Worm (Caenorhabditis elegans) whole organism, young adult: ENCODE data around the gene srh-15.

Experiments used
- C06A6.2 ChIP-seq: fragments of 200-800 bp; sonication (Bioruptor generic); conservative IDR thresholded peaks from 2 replicates; pipeline ENCODE4 v1.3.6; 2022; ENCODE audit warnings: missing genetic modification characterization, missing compliant biosample characterization
- C17E4.6 ChIP-seq: fragments of 200-800 bp; sonication (Bioruptor generic); IDR thresholded peaks from 2 replicates; pipeline ENCODE4 v1.3.6; 2022; ENCODE audit warnings: missing genetic modification reagents, missing genetic modification characterization, missing compliant biosample characterization
- F23B12.7 ChIP-seq: sonication (generic microtip); optimal IDR thresholded peaks from 2 replicates; lab custom pipeline; 2017; ENCODE audit warnings: missing genetic modification characterization, mild to moderate bottlenecking, missing compliant biosample characterization, antibody characterized with exemption, moderate library complexity; ENCODE audit not compliant: insufficient read depth
- F39B2.1 ChIP-seq: fragments of 200-800 bp; sonication (Bioruptor generic); IDR thresholded peaks from 2 replicates; pipeline ENCODE4 v1.3.6; 2022; ENCODE audit warnings: missing genetic modification reagents, missing genetic modification characterization, missing compliant biosample characterization
- F52B5.7 ChIP-seq: sonication (generic microtip); optimal IDR thresholded peaks from 2 replicates; lab custom pipeline; 2016; ENCODE audit warnings: mild to moderate bottlenecking, missing genetic modification characterization, missing compliant biosample characterization
- Y53G8AR.9 ChIP-seq: fragments of 200-800 bp; sonication (Bioruptor generic); conservative IDR thresholded peaks from 2 replicates; pipeline ENCODE4 v1.3.6; 2022; ENCODE audit warnings: missing genetic modification reagents, missing genetic modification characterization, missing compliant biosample characterization
- Y56A3A.18 ChIP-seq: fragments of 200-800 bp; sonication (Bioruptor generic); IDR thresholded peaks from 2 replicates; pipeline ENCODE4 v1.3.6; 2022; ENCODE audit warnings: missing genetic modification reagents, missing genetic modification characterization, missing compliant biosample characterization
- ZK185.1 ChIP-seq: sonication (generic microtip); optimal IDR thresholded peaks from 2 replicates; lab custom pipeline; 2016; ENCODE audit warnings: mild to moderate bottlenecking, missing genetic modification characterization, missing compliant biosample characterization; ENCODE audit not compliant: poor library complexity, severe bottlenecking
- ama-1 ChIP-seq, 3 experiments: fragments of 150-350 bp in 1 of 3; sonication (generic microtip) in 2 of 3; optimal IDR thresholded peaks; 2 replicates each; lab custom pipeline; 2014 to 2018; ENCODE audit warnings: missing biosample characterization in 2 of 3, missing genetic modification characterization in 2 of 3, missing genetic modification reagents in 2 of 3
- attf-5 ChIP-seq: fragments of 200-800 bp; sonication (Bioruptor generic); optimal IDR thresholded peaks from 2 replicates; lab custom pipeline; 2018; ENCODE audit warnings: mild to moderate bottlenecking, missing genetic modification characterization, missing compliant biosample characterization
- attf-6 ChIP-seq: fragments of 200-800 bp; sonication (Bioruptor generic); IDR thresholded peaks from 2 replicates; pipeline ENCODE4 v1.3.6; 2022; ENCODE audit warnings: missing genetic modification reagents, missing genetic modification characterization, missing compliant biosample characterization
- bed-2 ChIP-seq: fragments of 200-800 bp; sonication (Bioruptor generic); IDR thresholded peaks from 2 replicates; pipeline ENCODE4 v1.3.6; 2022; ENCODE audit warnings: missing genetic modification reagents, missing genetic modification characterization, missing compliant biosample characterization
- ccch-3 ChIP-seq: fragments of 200-800 bp; sonication (Bioruptor generic); optimal IDR thresholded peaks from 2 replicates; lab custom pipeline; 2018; ENCODE audit warnings: mild to moderate bottlenecking, missing genetic modification characterization, missing compliant biosample characterization
- cebp-1 ChIP-seq, 2 experiments: fragments of 200-800 bp in 1 of 2; sonication (Bioruptor generic) in 1 of 2; sonication (generic microtip) in 1 of 2; IDR thresholded peaks in 1 of 2; optimal IDR thresholded peaks in 1 of 2; 2 replicates each; pipeline versions ENCODE4 v1.3.6 to Lab custom; 2017 to 2022; ENCODE audit warnings: missing compliant biosample characterization in 2 of 2, missing genetic modification characterization in 2 of 2, mild to moderate bottlenecking in 1 of 2, missing genetic modification reagents in 1 of 2, moderate library complexity in 1 of 2
- cebp-2 ChIP-seq: fragments of 200-800 bp; sonication (Bioruptor generic); IDR thresholded peaks from 2 replicates; pipeline ENCODE4 v1.3.6; 2022; ENCODE audit warnings: missing genetic modification characterization, missing compliant biosample characterization
- ceh-27 ChIP-seq: fragments of 200-800 bp; sonication (Bioruptor generic); optimal IDR thresholded peaks from 2 replicates; lab custom pipeline; 2018; ENCODE audit warnings: mild to moderate bottlenecking, missing genetic modification characterization, moderate library complexity, missing compliant biosample characterization
- die-1 ChIP-seq: sonication (generic microtip); optimal IDR thresholded peaks from 2 replicates; lab custom pipeline; 2016; ENCODE audit warnings: missing genotype, mild to moderate bottlenecking, missing genetic modification characterization, missing compliant biosample characterization
- fkh-3 ChIP-seq: sonication (generic microtip); optimal IDR thresholded peaks from 2 replicates; lab custom pipeline; 2016; ENCODE audit warnings: mild to moderate bottlenecking, missing genetic modification characterization, missing compliant biosample characterization
- gei-17 ChIP-seq: fragments of 200-800 bp; sonication (Bioruptor generic); optimal IDR thresholded peaks from 2 replicates; lab custom pipeline; 2018; ENCODE audit warnings: mild to moderate bottlenecking, missing genetic modification characterization, missing compliant biosample characterization
- him-1 ChIP-seq: sonication (generic microtip); optimal IDR thresholded peaks from 2 replicates; lab custom pipeline; 2016; ENCODE audit warnings: missing genotype, missing genetic modification reagents, missing genetic modification characterization, missing compliant biosample characterization
- hlh-12 ChIP-seq: sonication (generic microtip); optimal IDR thresholded peaks from 2 replicates; lab custom pipeline; 2016; ENCODE audit warnings: missing genetic modification characterization, missing compliant biosample characterization
- hmg-1.2 ChIP-seq: fragments of 200-800 bp; sonication (Bioruptor generic); IDR thresholded peaks from 2 replicates; pipeline ENCODE4 v1.3.6; 2022; ENCODE audit warnings: missing genetic modification reagents, missing genetic modification characterization, missing compliant biosample characterization
- hmg-20 ChIP-seq: fragments of 200-800 bp; sonication (Bioruptor generic); IDR thresholded peaks from 2 replicates; pipeline ENCODE4 v1.3.6; 2022; ENCODE audit warnings: missing genetic modification reagents, missing genetic modification characterization, missing compliant biosample characterization
- lag-1 ChIP-seq: fragments of 200-800 bp; sonication (Bioruptor generic); IDR thresholded peaks from 2 replicates; pipeline ENCODE4 v1.3.6; 2022; ENCODE audit warnings: missing genetic modification reagents, missing genetic modification characterization, missing compliant biosample characterization
- let-526 ChIP-seq: fragments of 200-800 bp; sonication (Bioruptor generic); IDR thresholded peaks from 2 replicates; pipeline ENCODE4 v1.3.6; 2022; ENCODE audit warnings: missing genetic modification reagents, missing genetic modification characterization, missing compliant biosample characterization
- let-607 ChIP-seq, 2 experiments: fragments of 200-800 bp in 1 of 2; sonication (Bioruptor generic) in 1 of 2; sonication (generic microtip) in 1 of 2; optimal IDR thresholded peaks; 2 replicates each; lab custom pipeline; 2016 to 2018; ENCODE audit warnings: mild to moderate bottlenecking in 2 of 2, missing compliant biosample characterization in 2 of 2, missing genetic modification characterization in 2 of 2, moderate library complexity in 2 of 2, missing genotype in 1 of 2
- lin-26 ChIP-seq: fragments of 200-800 bp; sonication (Bioruptor generic); IDR thresholded peaks from 2 replicates; pipeline ENCODE4 v1.3.6; 2022; ENCODE audit warnings: missing genetic modification reagents, missing genetic modification characterization, missing compliant biosample characterization
- lin-40 ChIP-seq: sonication (generic microtip); optimal IDR thresholded peaks from 2 replicates; lab custom pipeline; 2016; ENCODE audit warnings: missing genetic modification characterization, mild to moderate bottlenecking, missing compliant biosample characterization, missing genotype, missing genetic modification reagents
- lin-54 ChIP-seq: fragments of 200-800 bp; sonication (Bioruptor generic); optimal IDR thresholded peaks from 2 replicates; lab custom pipeline; 2018; ENCODE audit warnings: mild to moderate bottlenecking, missing genetic modification characterization, missing compliant biosample characterization
- mes-4 ChIP-seq: sonication (generic microtip); optimal IDR thresholded peaks from 2 replicates; lab custom pipeline; 2016; ENCODE audit warnings: missing genotype, missing genetic modification characterization, missing compliant biosample characterization
- nfya-1 ChIP-seq: sonication (generic microtip); optimal IDR thresholded peaks from 2 replicates; lab custom pipeline; 2017; ENCODE audit warnings: antibody characterized with exemption, missing compliant biosample characterization, missing genetic modification characterization, borderline replicate concordance; ENCODE audit not compliant: insufficient read depth
- nfyb-1 ChIP-seq: fragments of 200-800 bp; sonication (Bioruptor generic); IDR thresholded peaks from 2 replicates; pipeline ENCODE4 v1.3.6; 2022; ENCODE audit warnings: missing genetic modification reagents, missing genetic modification characterization, missing compliant biosample characterization
- nhr-27 ChIP-seq: fragments of 200-800 bp; sonication (Bioruptor generic); optimal IDR thresholded peaks from 2 replicates; lab custom pipeline; 2018; ENCODE audit warnings: mild to moderate bottlenecking, missing genetic modification characterization, moderate library complexity, missing compliant biosample characterization
- nhr-80 ChIP-seq: sonication (generic microtip); optimal IDR thresholded peaks from 2 replicates; lab custom pipeline; 2016; ENCODE audit warnings: missing genetic modification characterization, missing compliant biosample characterization
- rcor-1 ChIP-seq: fragments of 200-800 bp; sonication (Bioruptor generic); IDR thresholded peaks from 2 replicates; pipeline ENCODE4 v1.3.6; 2022; ENCODE audit warnings: missing genetic modification reagents, missing genetic modification characterization, missing compliant biosample characterization
- rpc-1 ChIP-seq, 2 experiments: fragments of 150-350 bp in 1 of 2; sonication (generic microtip) in 1 of 2; optimal IDR thresholded peaks; 2 replicates each; lab custom pipeline; 2014 to 2018; ENCODE audit warnings: missing biosample characterization in 1 of 2, missing genetic modification characterization in 1 of 2, missing genetic modification reagents in 1 of 2, missing genotype in 1 of 2
- tbp1 ChIP-seq: fragments of 200-800 bp; sonication (Bioruptor generic); optimal IDR thresholded peaks from 2 replicates; lab custom pipeline; 2018; ENCODE audit warnings: mild to moderate bottlenecking, missing genetic modification characterization, missing compliant biosample characterization
- tbx-9 ChIP-seq: sonication (generic microtip); optimal IDR thresholded peaks from 2 replicates; lab custom pipeline; 2016; ENCODE audit warnings: borderline replicate concordance, missing genetic modification characterization, inconsistent platforms, missing compliant biosample characterization
- tlf-1 ChIP-seq: fragments of 200-800 bp; sonication (Bioruptor generic); optimal IDR thresholded peaks from 2 replicates; lab custom pipeline; 2018; ENCODE audit warnings: mild to moderate bottlenecking, missing genetic modification characterization, missing compliant biosample characterization
- zfh-2 ChIP-seq: fragments of 200-800 bp; sonication (Bioruptor generic); conservative IDR thresholded peaks from 2 replicates; pipeline ENCODE4 v1.3.6; 2022; ENCODE audit warnings: missing genetic modification reagents, missing genetic modification characterization, missing compliant biosample characterization
- ztf-22 ChIP-seq: fragments of 200-800 bp; sonication (Bioruptor generic); optimal IDR thresholded peaks from 2 replicates; lab custom pipeline; 2018; ENCODE audit warnings: mild to moderate bottlenecking, missing genetic modification characterization, moderate library complexity, missing compliant biosample characterization
- ztf-26 ChIP-seq: sonication (generic microtip); optimal IDR thresholded peaks from 2 replicates; lab custom pipeline; 2017; ENCODE audit warnings: missing genetic modification characterization, missing compliant biosample characterization

Gene srh-15

ce11 chrV:13369663-13370062, 48.9 kb downstream of the srh-15 start:
- TF ChIP-seq nfyb-1 (GFP tag; lab: Robert Waterston, UW), result no peak
- no peak for TF ChIP-seq F52B5.7
- no peak for TF ChIP-seq him-1 (tag; lab: Kevin White, UChicago)
- 0 out of 2 replicates have a peak, but pooled peaks have one; percentile 25 for TF ChIP-seq C06A6.2 (GFP tag; lab: Robert Waterston, UW)
- 0 out of 2 replicates have a peak, but pooled peaks have one; percentile 36 for TF ChIP-seq cebp-2
- TF ChIP-seq bed-2, result no peak
- TF ChIP-seq tbx-9 (tag; lab: Kevin White, UChicago), result no peak
- no peak for TF ChIP-seq gei-17 (GFP tag; lab: Kevin White, UChicago)
- no peak for TF ChIP-seq nhr-27 (tag; lab: Kevin White, UChicago)
- TF ChIP-seq tbp1 (GFP tag; lab: Kevin White, UChicago), result no peak
- no peak for TF ChIP-seq ztf-22 (GFP tag; lab: Kevin White, UChicago)
- TF ChIP-seq ama-1 (optimal IDR thresholded peaks at IDR 0.05; lab: Kevin White, UChicago), result no peak
- TF ChIP-seq ama-1 (GFP tag; optimal IDR thresholded peaks at IDR 0.05; lab: Kevin White, UChicago), result no peak
- no peak for TF ChIP-seq F39B2.1 (GFP tag; lab: Robert Waterston, UW)
- TF ChIP-seq rcor-1 (GFP tag; lab: Robert Waterston, UW), result no peak
- TF ChIP-seq zfh-2 (GFP tag; lab: Robert Waterston, UW), result no peak
- TF ChIP-seq hmg-20 (GFP tag; lab: Robert Waterston, UW), result no peak
- TF ChIP-seq hmg-1.2 (GFP tag; lab: Robert Waterston, UW), result no peak
- no peak for TF ChIP-seq hlh-12 (tag; lab: Kevin White, UChicago)
- TF ChIP-seq lag-1 (GFP tag; lab: Robert Waterston, UW), result no peak
- TF ChIP-seq Y53G8AR.9 (GFP tag; lab: Robert Waterston, UW), result no peak
- TF ChIP-seq tlf-1 (GFP tag; lab: Kevin White, UChicago), result peak; percentile 19
- no peak for TF ChIP-seq attf-5 (GFP tag; lab: Kevin White, UChicago)
- TF ChIP-seq lin-54 (GFP tag; lab: Kevin White, UChicago), result no peak
- no peak for TF ChIP-seq nfya-1 (tag; lab: Kevin White, UChicago)
- TF ChIP-seq ccch-3 (GFP tag; lab: Kevin White, UChicago), result no peak
- TF ChIP-seq fkh-3 (tag; lab: Kevin White, UChicago), result no peak
- no peak for TF ChIP-seq let-607 (tag; optimal IDR thresholded peaks at IDR 0.05; lab: Kevin White, UChicago)
- peak; percentile 29 for TF ChIP-seq ZK185.1 (tag; lab: Kevin White, UChicago)
- no peak for TF ChIP-seq let-526 (GFP tag; lab: Robert Waterston, UW)
- TF ChIP-seq C17E4.6 (GFP tag; lab: Robert Waterston, UW), result no peak
- no peak for TF ChIP-seq mes-4 (tag; lab: Kevin White, UChicago)
- no peak for TF ChIP-seq die-1 (tag; lab: Kevin White, UChicago)
- peak; percentile 87 for TF ChIP-seq nhr-80 (tag; lab: Kevin White, UChicago)
- TF ChIP-seq, all 124 proteins: peak for 5

ce11 chrV:13370265-13370664, 49.5 kb downstream of the srh-15 start:
- TF ChIP-seq Y56A3A.18 (GFP tag; lab: Robert Waterston, UW) (0 out of 2 replicates have a peak, but pooled peaks have one; percentile 52), F23B12.7 (tag; lab: Kevin White, UChicago) (no peak)
- TF ChIP-seq, all 124 proteins: peak for 1

ce11 chrV:13371336-13371735, 50.6 kb downstream of the srh-15 start:
- TF ChIP-seq ceh-27 (GFP tag; lab: Kevin White, UChicago), result peak; percentile 64
- peak; percentile 21; the same call in 1 of the 2 replicates for TF ChIP-seq lin-26
- no peak for TF ChIP-seq tbx-9 (tag; lab: Kevin White, UChicago)
- no peak for TF ChIP-seq attf-6
- TF ChIP-seq lin-40 (tag; lab: Kevin White, UChicago), result peak; percentile 49
- TF ChIP-seq ztf-26 (tag; lab: Kevin White, UChicago), result peak; percentile 48
- no peak for TF ChIP-seq cebp-1 (GFP tag; IDR thresholded peaks at IDR 0.05; lab: Robert Waterston, UW)
- TF ChIP-seq cebp-1 (tag; optimal IDR thresholded peaks at IDR 0.05; lab: Kevin White, UChicago), result peak; percentile 81
- TF ChIP-seq rpc-1 (optimal IDR thresholded peaks at IDR 0.05; lab: Kevin White, UChicago), result no peak
- no peak for TF ChIP-seq rpc-1 (tag; optimal IDR thresholded peaks at IDR 0.05; lab: Kevin White, UChicago)
